Fruit fly (Drosophila melanogaster): ENCODE measurements around the gene AlkB.
A peak's percentile ranks its signal among the peaks of the same experiment; 100 is the strongest.

The AlkB gene

DNA sequence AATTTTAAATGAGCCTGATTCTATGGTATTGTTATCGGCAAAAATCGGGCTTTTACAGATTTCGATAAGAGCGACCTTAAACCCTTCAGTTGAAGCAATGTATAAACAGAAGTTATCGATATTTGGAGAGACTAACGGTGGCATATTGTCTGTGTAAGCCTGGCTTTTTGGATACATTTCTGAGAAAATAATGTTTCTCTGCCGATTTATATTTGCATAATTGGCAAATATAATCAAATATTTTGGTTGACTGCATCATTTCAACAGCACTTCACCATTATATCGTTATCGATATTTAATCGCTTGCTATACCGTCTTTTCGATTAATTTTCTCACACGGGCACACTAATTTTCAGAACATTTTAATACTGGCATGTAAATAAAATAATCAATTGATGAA is 10.6 kb upstream of the AlkB start, which contains the start of gene CG16952:
CG16952 (plus strand) TSS at position 341 of the 400 bp plus-strand sequence.
- peak; percentile 21 for TF ChIP-seq CG1620 (GFP tag; optimal IDR thresholded peaks at IDR 0.05)
- peak; percentile 36 for TF ChIP-seq CG7101 (tag; optimal IDR thresholded peaks at IDR 0.05)
- TF ChIP-seq pad (GFP tag; optimal IDR thresholded peaks at IDR 0.05), result peak; percentile 6
- no peak for TF ChIP-seq cic (GFP tag; optimal IDR thresholded peaks at IDR 0.05)
- TF ChIP-seq CG11617 (GFP tag; optimal IDR thresholded peaks at IDR 0.05), result peak; percentile 13
- no peak for TF ChIP-seq CG5204 (GFP tag; optimal IDR thresholded peaks at IDR 0.05)
- no peak for TF ChIP-seq CG7045 (GFP tag; optimal IDR thresholded peaks at IDR 0.05)
- no peak for TF ChIP-seq toe (GFP tag; optimal IDR thresholded peaks at IDR 0.05)
- TF ChIP-seq ovo (GFP tag; optimal IDR thresholded peaks at IDR 0.05), result no peak
- peak; percentile 40 for TF ChIP-seq Mnt (GFP tag; optimal IDR thresholded peaks at IDR 0.05)
- no peak for TF ChIP-seq cnc (optimal IDR thresholded peaks at IDR 0.05)

DNA sequence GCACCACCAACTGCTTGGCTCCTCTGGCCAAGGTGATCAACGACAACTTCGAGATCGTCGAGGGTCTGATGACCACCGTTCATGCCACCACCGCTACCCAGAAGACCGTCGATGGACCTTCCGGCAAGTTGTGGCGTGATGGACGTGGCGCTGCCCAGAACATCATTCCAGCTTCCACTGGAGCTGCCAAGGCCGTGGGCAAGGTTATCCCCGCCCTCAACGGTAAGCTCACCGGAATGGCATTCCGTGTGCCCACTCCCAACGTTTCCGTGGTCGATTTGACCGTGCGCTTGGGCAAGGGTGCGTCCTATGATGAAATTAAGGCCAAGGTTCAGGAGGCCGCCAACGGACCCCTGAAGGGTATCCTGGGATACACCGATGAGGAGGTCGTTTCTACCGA is 9.5 kb upstream of the AlkB start:
- no peak for TF ChIP-seq CG12768 (GFP tag; optimal IDR thresholded peaks at IDR 0.05)
- TF ChIP-seq tj (GFP tag; optimal IDR thresholded peaks at IDR 0.05), result no peak
- no peak for TF ChIP-seq CG7045 (GFP tag; optimal IDR thresholded peaks at IDR 0.05)
- TF ChIP-seq cnc (optimal IDR thresholded peaks at IDR 0.05), result no peak
- no peak for TF ChIP-seq CG11617 (GFP tag; optimal IDR thresholded peaks at IDR 0.05)
- no peak for TF ChIP-seq Hr96 (GFP tag; optimal IDR thresholded peaks at IDR 0.05)
- no peak for TF ChIP-seq CG1620 (GFP tag; optimal IDR thresholded peaks at IDR 0.05)
- TF ChIP-seq cic (GFP tag; optimal IDR thresholded peaks at IDR 0.05), result no peak
- TF ChIP-seq Clk (GFP tag; optimal IDR thresholded peaks at IDR 0.05), result no peak
- TF ChIP-seq toe (GFP tag; optimal IDR thresholded peaks at IDR 0.05), result no peak
- TF ChIP-seq Mnt (GFP tag; optimal IDR thresholded peaks at IDR 0.05), result no peak
- TF ChIP-seq pad (GFP tag; optimal IDR thresholded peaks at IDR 0.05), result no peak
- no peak for TF ChIP-seq CG7101 (tag; optimal IDR thresholded peaks at IDR 0.05)
- no peak for TF ChIP-seq kay (GFP tag; ENCODE audit: borderline replicate concordance)
- no peak for TF ChIP-seq CG14711 (tag; optimal IDR thresholded peaks at IDR 0.05)
- no peak for TF ChIP-seq CG5204 (GFP tag; optimal IDR thresholded peaks at IDR 0.05)
- TF ChIP-seq ovo (GFP tag; optimal IDR thresholded peaks at IDR 0.05), result no peak

DNA sequence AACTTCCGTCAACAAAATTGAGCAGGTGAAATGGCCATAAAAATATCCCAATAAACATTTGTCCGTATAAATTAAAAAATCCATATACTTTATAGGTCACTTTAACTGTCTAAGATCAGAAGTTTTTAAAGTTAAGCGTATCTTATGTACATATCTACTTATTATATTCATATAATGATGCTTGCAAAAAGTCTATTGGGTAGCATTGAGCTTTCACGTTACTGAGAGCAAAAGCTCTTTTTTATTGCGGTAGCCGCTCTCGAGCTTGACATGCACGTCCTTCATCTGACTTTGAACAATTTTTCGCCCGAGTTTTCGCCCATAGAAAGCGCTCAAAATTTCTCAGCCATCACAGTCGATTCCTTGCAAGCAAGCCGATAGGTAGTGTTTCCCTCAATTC is 8.6 kb upstream of the AlkB start, which contains the start of gene Gapdh2:
Gapdh2 (plus strand) TSS at position 283 of the 400 bp plus-strand sequence.
- TF ChIP-seq kay (GFP tag; ENCODE audit: borderline replicate concordance) (peak; percentile 99), CG14711 (tag; optimal IDR thresholded peaks at IDR 0.05) (peak; percentile 100), tj (GFP tag; optimal IDR thresholded peaks at IDR 0.05) (peak; percentile 99), CG7045 (GFP tag; optimal IDR thresholded peaks at IDR 0.05) (peak; percentile 100), cnc (optimal IDR thresholded peaks at IDR 0.05) (no peak), toe (GFP tag; optimal IDR thresholded peaks at IDR 0.05) (peak; percentile 98), CG11617 (GFP tag; optimal IDR thresholded peaks at IDR 0.05) (peak; percentile 100), CG33017 (tag; optimal IDR thresholded peaks at IDR 0.05) (peak; percentile 100), Mnt (GFP tag; optimal IDR thresholded peaks at IDR 0.05) (peak; percentile 100), Clk (GFP tag; optimal IDR thresholded peaks at IDR 0.05) (peak; percentile 98), ovo (GFP tag; optimal IDR thresholded peaks at IDR 0.05) (peak; percentile 100), CG5204 (GFP tag; optimal IDR thresholded peaks at IDR 0.05) (peak; percentile 99), CG1620 (GFP tag; optimal IDR thresholded peaks at IDR 0.05) (peak; percentile 100), Hr96 (GFP tag; optimal IDR thresholded peaks at IDR 0.05) (peak; percentile 100), pad (GFP tag; optimal IDR thresholded peaks at IDR 0.05) (peak; percentile 98), cic (GFP tag; optimal IDR thresholded peaks at IDR 0.05) (peak; percentile 98), CG12768 (GFP tag; optimal IDR thresholded peaks at IDR 0.05) (peak; percentile 100), Crg-1 (GFP tag; optimal IDR thresholded peaks at IDR 0.05) (peak; percentile 100), CG7101 (tag; optimal IDR thresholded peaks at IDR 0.05) (peak; percentile 100), bab1 (GFP tag; optimal IDR thresholded peaks at IDR 0.05) (peak; percentile 100)

DNA sequence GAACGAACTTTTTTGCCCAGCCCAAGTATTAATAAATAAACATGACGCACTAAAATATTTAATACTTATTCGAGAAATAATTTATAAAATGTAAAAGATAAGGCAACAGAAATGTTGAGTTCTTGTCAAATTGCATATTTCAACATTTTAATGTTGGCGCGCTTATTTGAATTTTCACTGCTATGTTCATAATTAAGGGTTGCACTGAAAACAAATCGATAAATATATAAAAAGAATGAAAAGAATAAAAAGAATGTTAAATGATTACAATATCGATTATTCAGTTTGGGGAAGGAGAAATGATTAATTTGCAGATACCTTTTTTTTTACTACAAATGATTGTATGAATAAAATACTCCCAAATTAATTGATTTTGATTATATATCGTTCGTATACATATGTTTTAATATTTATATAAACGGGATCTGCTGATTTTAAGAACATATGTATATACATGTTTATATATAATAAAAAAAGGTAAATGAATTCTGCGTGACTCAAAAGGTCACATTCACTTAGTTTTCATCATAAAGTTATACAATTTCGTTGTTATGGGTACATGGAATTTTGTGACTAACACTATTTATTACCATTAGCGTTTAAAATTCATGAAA is 7.6 kb upstream of the AlkB start:
- no peak for TF ChIP-seq ovo (GFP tag; optimal IDR thresholded peaks at IDR 0.05)
- TF ChIP-seq CG14711 (tag; optimal IDR thresholded peaks at IDR 0.05), result peak; percentile 11
- TF ChIP-seq kay (GFP tag; ENCODE audit: borderline replicate concordance), result peak; percentile 78
- TF ChIP-seq bab1 (GFP tag; optimal IDR thresholded peaks at IDR 0.05), result peak; percentile 29
- no peak for TF ChIP-seq CG12768 (GFP tag; optimal IDR thresholded peaks at IDR 0.05)
- peak; percentile 3 for TF ChIP-seq cic (GFP tag; optimal IDR thresholded peaks at IDR 0.05)
- no peak for TF ChIP-seq CG5204 (GFP tag; optimal IDR thresholded peaks at IDR 0.05)
- no peak for TF ChIP-seq Mnt (GFP tag; optimal IDR thresholded peaks at IDR 0.05)

DNA sequence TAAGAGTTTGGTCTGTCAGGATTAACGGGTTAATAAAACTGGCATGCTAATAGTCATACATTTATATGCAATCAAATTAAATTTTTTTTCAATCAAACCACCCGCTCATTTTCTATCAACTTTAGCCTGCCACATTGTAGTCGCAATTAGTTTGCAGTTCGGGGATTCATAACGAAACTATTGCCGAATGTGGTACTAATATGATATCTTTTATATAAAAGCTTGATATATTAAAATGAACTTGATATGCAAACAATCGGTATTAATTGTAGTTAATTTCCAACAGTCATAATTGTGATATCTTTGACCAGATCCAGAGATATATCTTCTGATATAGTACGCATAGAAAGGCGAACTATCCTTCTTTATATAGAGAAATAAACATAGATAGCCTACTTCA is 6.7 kb upstream of the AlkB start:
- TF ChIP-seq Mnt (GFP tag; optimal IDR thresholded peaks at IDR 0.05), result no peak
- no peak for TF ChIP-seq cnc (optimal IDR thresholded peaks at IDR 0.05)
- no peak for TF ChIP-seq Crg-1 (GFP tag; optimal IDR thresholded peaks at IDR 0.05)
- peak; percentile 60 for TF ChIP-seq kay (GFP tag; ENCODE audit: borderline replicate concordance)
- no peak for TF ChIP-seq Clk (GFP tag; optimal IDR thresholded peaks at IDR 0.05)

DNA sequence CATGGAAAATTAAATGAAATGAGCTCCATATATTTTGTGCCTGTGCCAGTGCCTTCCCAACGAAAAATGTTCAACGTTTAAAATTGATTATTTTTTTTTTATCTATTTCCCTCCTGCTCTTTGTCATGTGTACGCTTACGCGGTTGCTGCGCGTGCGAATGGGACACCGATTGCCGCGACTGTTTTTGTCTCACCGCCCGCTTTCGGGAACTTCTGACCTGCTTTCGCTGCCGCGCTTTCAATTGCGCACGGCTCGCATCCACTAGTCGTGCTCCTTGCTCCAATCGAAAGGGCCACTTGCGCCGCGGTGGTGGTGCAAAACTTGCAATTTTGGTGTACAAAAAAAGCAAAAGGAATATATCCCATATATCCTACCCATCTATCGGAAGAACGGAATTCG is 1.2 kb upstream of the AlkB start:
- TF ChIP-seq CG1620 (GFP tag; optimal IDR thresholded peaks at IDR 0.05), result no peak
- TF ChIP-seq ovo (GFP tag; optimal IDR thresholded peaks at IDR 0.05), result peak; percentile 17
- TF ChIP-seq toe (GFP tag; optimal IDR thresholded peaks at IDR 0.05), result peak; percentile 32
- no peak for TF ChIP-seq kay (GFP tag; ENCODE audit: borderline replicate concordance)
- TF ChIP-seq CG11617 (GFP tag; optimal IDR thresholded peaks at IDR 0.05), result peak; percentile 76
- peak; percentile 8 for TF ChIP-seq CG7045 (GFP tag; optimal IDR thresholded peaks at IDR 0.05)
- no peak for TF ChIP-seq CG33017 (tag; optimal IDR thresholded peaks at IDR 0.05)
- peak; percentile 76 for TF ChIP-seq pad (GFP tag; optimal IDR thresholded peaks at IDR 0.05)
- TF ChIP-seq Clk (GFP tag; optimal IDR thresholded peaks at IDR 0.05), result no peak
- peak; percentile 28 for TF ChIP-seq CG12768 (GFP tag; optimal IDR thresholded peaks at IDR 0.05)
- TF ChIP-seq CG5204 (GFP tag; optimal IDR thresholded peaks at IDR 0.05), result no peak
- peak; percentile 31 for TF ChIP-seq CG7101 (tag; optimal IDR thresholded peaks at IDR 0.05)
- TF ChIP-seq cic (GFP tag; optimal IDR thresholded peaks at IDR 0.05), result peak; percentile 64
- peak; percentile 95 for TF ChIP-seq Mnt (GFP tag; optimal IDR thresholded peaks at IDR 0.05)
- peak; percentile 45 for TF ChIP-seq bab1 (GFP tag; optimal IDR thresholded peaks at IDR 0.05)
- TF ChIP-seq cnc (optimal IDR thresholded peaks at IDR 0.05), result no peak
- TF ChIP-seq CG14711 (tag; optimal IDR thresholded peaks at IDR 0.05), result no peak
- no peak for TF ChIP-seq Crg-1 (GFP tag; optimal IDR thresholded peaks at IDR 0.05)
- TF ChIP-seq tj (GFP tag; optimal IDR thresholded peaks at IDR 0.05), result peak; percentile 88
- no peak for TF ChIP-seq Hr96 (GFP tag; optimal IDR thresholded peaks at IDR 0.05)

Measured in whole organism, adult.